Worm (Caenorhabditis elegans) whole organism, young adult: ENCODE results near the gene srh-295.
"Not testable (repeated sequence)": the region's sequence is repeated elsewhere in the genome, so short reads cannot be mapped to it uniquely, and the experiment has no call there.

ENCODE experiments used
- B0019.2 ChIP-seq: fragments of 200-800 bp; sonication (Bioruptor generic); conservative IDR thresholded peaks from 2 replicates; pipeline ENCODE4 v1.3.6; 2022; ENCODE audit warnings: missing genetic modification reagents, missing genetic modification characterization, missing compliant biosample characterization
- C17E4.6 ChIP-seq: fragments of 200-800 bp; sonication (Bioruptor generic); IDR thresholded peaks from 2 replicates; pipeline ENCODE4 v1.3.6; 2022; ENCODE audit warnings: missing genetic modification reagents, missing genetic modification characterization, missing compliant biosample characterization
- D2030.7 ChIP-seq: fragments of 200-800 bp; sonication (Bioruptor generic); IDR thresholded peaks from 2 replicates; pipeline ENCODE4 v1.3.6; 2022; ENCODE audit warnings: missing genetic modification reagents, missing genetic modification characterization, missing compliant biosample characterization
- F33H1.4 ChIP-seq: fragments of 200-800 bp; sonication (Bioruptor generic); IDR thresholded peaks from 2 replicates; pipeline ENCODE4 v1.3.6; 2022; ENCODE audit warnings: missing genetic modification reagents, missing genetic modification characterization, missing compliant biosample characterization
- F39B2.1 ChIP-seq: fragments of 200-800 bp; sonication (Bioruptor generic); IDR thresholded peaks from 2 replicates; pipeline ENCODE4 v1.3.6; 2022; ENCODE audit warnings: missing genetic modification reagents, missing genetic modification characterization, missing compliant biosample characterization
- Y53F4B.3 ChIP-seq: fragments of 200-800 bp; sonication (Bioruptor generic); IDR thresholded peaks from 2 replicates; pipeline ENCODE4 v1.3.6; 2022; ENCODE audit warnings: missing genetic modification reagents, missing genetic modification characterization, missing compliant biosample characterization
- Y53G8AR.9 ChIP-seq: fragments of 200-800 bp; sonication (Bioruptor generic); conservative IDR thresholded peaks from 2 replicates; pipeline ENCODE4 v1.3.6; 2022; ENCODE audit warnings: missing genetic modification reagents, missing genetic modification characterization, missing compliant biosample characterization
- Y56A3A.18 ChIP-seq: fragments of 200-800 bp; sonication (Bioruptor generic); IDR thresholded peaks from 2 replicates; pipeline ENCODE4 v1.3.6; 2022; ENCODE audit warnings: missing genetic modification reagents, missing genetic modification characterization, missing compliant biosample characterization
- Y67H2A.10 ChIP-seq: fragments of 200-800 bp; sonication (Bioruptor generic); conservative IDR thresholded peaks from 2 replicates; pipeline ENCODE4 v1.3.6; 2022; ENCODE audit warnings: missing genetic modification reagents, missing genetic modification characterization, missing compliant biosample characterization
- Y79H2A.3 ChIP-seq: fragments of 200-800 bp; sonication (Bioruptor generic); conservative IDR thresholded peaks from 2 replicates; pipeline ENCODE4 v1.3.6; 2022; ENCODE audit warnings: missing genetic modification reagents, missing genetic modification characterization, missing compliant biosample characterization
- Y95B8A.8 ChIP-seq: fragments of 200-800 bp; sonication (Bioruptor generic); IDR thresholded peaks from 2 replicates; pipeline ENCODE4 v1.3.6; 2022; ENCODE audit warnings: missing genetic modification reagents, missing genetic modification characterization, missing compliant biosample characterization
- aptf-3 ChIP-seq: fragments of 200-800 bp; sonication (Bioruptor generic); IDR thresholded peaks from 2 replicates; pipeline ENCODE4 v1.3.6; 2022; ENCODE audit warnings: missing genetic modification characterization, missing compliant biosample characterization
- atf-7 ChIP-seq: sonication (generic microtip); optimal IDR thresholded peaks from 2 replicates; lab custom pipeline; 2017; ENCODE audit warnings: mild to moderate bottlenecking, missing genetic modification characterization, missing compliant biosample characterization
- attf-6 ChIP-seq: fragments of 200-800 bp; sonication (Bioruptor generic); IDR thresholded peaks from 2 replicates; pipeline ENCODE4 v1.3.6; 2022; ENCODE audit warnings: missing genetic modification reagents, missing genetic modification characterization, missing compliant biosample characterization
- bed-2 ChIP-seq: fragments of 200-800 bp; sonication (Bioruptor generic); IDR thresholded peaks from 2 replicates; pipeline ENCODE4 v1.3.6; 2022; ENCODE audit warnings: missing genetic modification reagents, missing genetic modification characterization, missing compliant biosample characterization
- cebp-1 ChIP-seq, 2 experiments: fragments of 200-800 bp in 1 of 2; sonication (Bioruptor generic) in 1 of 2; sonication (generic microtip) in 1 of 2; IDR thresholded peaks in 1 of 2; optimal IDR thresholded peaks in 1 of 2; 2 replicates each; pipeline versions ENCODE4 v1.3.6 to Lab custom; 2017 to 2022; ENCODE audit warnings: missing compliant biosample characterization in 2 of 2, missing genetic modification characterization in 2 of 2, mild to moderate bottlenecking in 1 of 2, missing genetic modification reagents in 1 of 2, moderate library complexity in 1 of 2
- cebp-2 ChIP-seq: fragments of 200-800 bp; sonication (Bioruptor generic); IDR thresholded peaks from 2 replicates; pipeline ENCODE4 v1.3.6; 2022; ENCODE audit warnings: missing genetic modification characterization, missing compliant biosample characterization
- ceh-100 ChIP-seq: fragments of 200-800 bp; sonication (Bioruptor generic); IDR thresholded peaks from 2 replicates; pipeline ENCODE4 v1.3.6; 2022; ENCODE audit warnings: missing genetic modification reagents, missing genetic modification characterization, missing compliant biosample characterization
- ceh-40 ChIP-seq: fragments of 200-800 bp; sonication (Bioruptor generic); IDR thresholded peaks from 2 replicates; pipeline ENCODE4 v1.3.6; 2022; ENCODE audit warnings: missing genetic modification characterization, missing compliant biosample characterization
- ceh-58 ChIP-seq: fragments of 200-800 bp; sonication (Bioruptor generic); IDR thresholded peaks from 2 replicates; pipeline ENCODE4 v1.3.6; 2022; ENCODE audit warnings: missing genetic modification characterization, missing compliant biosample characterization
- ceh-91 ChIP-seq: fragments of 200-800 bp; sonication (Bioruptor generic); IDR thresholded peaks from 2 replicates; pipeline ENCODE4 v1.3.6; 2022; ENCODE audit warnings: missing genetic modification reagents, missing genetic modification characterization, missing compliant biosample characterization
- dox-1 ChIP-seq: fragments of 200-800 bp; sonication (Bioruptor generic); IDR thresholded peaks from 2 replicates; pipeline ENCODE4 v1.3.6; 2022; ENCODE audit warnings: missing genetic modification reagents, missing genetic modification characterization, missing compliant biosample characterization
- efl-1 ChIP-seq: fragments of 150-350 bp; optimal IDR thresholded peaks from 2 replicates; lab custom pipeline; 2014; ENCODE audit warnings: missing biosample characterization, missing genetic modification reagents, missing genetic modification characterization
- egrh-3 ChIP-seq: fragments of 200-800 bp; sonication (Bioruptor generic); IDR thresholded peaks from 2 replicates; pipeline ENCODE4 v1.3.6; 2022; ENCODE audit warnings: missing genetic modification reagents, missing genetic modification characterization, missing compliant biosample characterization
- ekl-4 ChIP-seq: fragments of 200-800 bp; sonication (Bioruptor generic); IDR thresholded peaks from 2 replicates; pipeline ENCODE4 v1.3.6; 2022; ENCODE audit warnings: missing genetic modification reagents, missing genetic modification characterization, missing compliant biosample characterization
- ets-4 ChIP-seq: fragments of 200-800 bp; sonication (Bioruptor generic); optimal IDR thresholded peaks from 2 replicates; lab custom pipeline; 2018; ENCODE audit warnings: mild to moderate bottlenecking, missing genetic modification characterization, missing compliant biosample characterization
- hlh-26 ChIP-seq: fragments of 200-800 bp; sonication (Bioruptor generic); conservative IDR thresholded peaks from 2 replicates; pipeline ENCODE4 v1.3.6; 2022; ENCODE audit warnings: missing genetic modification reagents, missing genetic modification characterization, missing compliant biosample characterization
- hmg-1.2 ChIP-seq: fragments of 200-800 bp; sonication (Bioruptor generic); IDR thresholded peaks from 2 replicates; pipeline ENCODE4 v1.3.6; 2022; ENCODE audit warnings: missing genetic modification reagents, missing genetic modification characterization, missing compliant biosample characterization
- hsf-1 ChIP-seq: fragments of 200-800 bp; sonication (Bioruptor generic); IDR thresholded peaks from 2 replicates; pipeline ENCODE4 v1.3.6; 2022; ENCODE audit warnings: missing genetic modification reagents, missing genetic modification characterization, missing compliant biosample characterization
- lin-26 ChIP-seq: fragments of 200-800 bp; sonication (Bioruptor generic); IDR thresholded peaks from 2 replicates; pipeline ENCODE4 v1.3.6; 2022; ENCODE audit warnings: missing genetic modification reagents, missing genetic modification characterization, missing compliant biosample characterization
- lsl-1 ChIP-seq: fragments of 200-800 bp; sonication (Bioruptor generic); optimal IDR thresholded peaks from 2 replicates; lab custom pipeline; 2018; ENCODE audit warnings: mild to moderate bottlenecking, missing genetic modification characterization, moderate library complexity, missing compliant biosample characterization
- madf-3 ChIP-seq: fragments of 200-800 bp; sonication (Bioruptor generic); IDR thresholded peaks from 2 replicates; pipeline ENCODE4 v1.3.6; 2022; ENCODE audit warnings: missing genetic modification reagents, missing genetic modification characterization, missing compliant biosample characterization
- madf-6 ChIP-seq: fragments of 200-800 bp; sonication (Bioruptor generic); IDR thresholded peaks from 2 replicates; pipeline ENCODE4 v1.3.6; 2022; ENCODE audit warnings: missing genetic modification reagents, missing genetic modification characterization, missing compliant biosample characterization
- mel-28 ChIP-seq: sonication (generic microtip); optimal IDR thresholded peaks from 2 replicates; lab custom pipeline; 2016; ENCODE audit warnings: borderline replicate concordance, mild to moderate bottlenecking, missing genetic modification characterization, missing compliant biosample characterization
- nfyb-1 ChIP-seq: fragments of 200-800 bp; sonication (Bioruptor generic); IDR thresholded peaks from 2 replicates; pipeline ENCODE4 v1.3.6; 2022; ENCODE audit warnings: missing genetic modification reagents, missing genetic modification characterization, missing compliant biosample characterization
- nhr-80 ChIP-seq: sonication (generic microtip); optimal IDR thresholded peaks from 2 replicates; lab custom pipeline; 2016; ENCODE audit warnings: missing genetic modification characterization, missing compliant biosample characterization
- pbrm-1 ChIP-seq: fragments of 200-800 bp; sonication (Bioruptor generic); IDR thresholded peaks from 2 replicates; pipeline ENCODE4 v1.3.6; 2022; ENCODE audit warnings: missing genetic modification reagents, missing genetic modification characterization, missing compliant biosample characterization
- pha-4 ChIP-seq: fragments of 150-350 bp; sonication (generic microtip); optimal IDR thresholded peaks from 2 replicates; lab custom pipeline; 2014; ENCODE audit warnings: missing biosample characterization, missing genetic modification reagents, missing genetic modification characterization
- rcor-1 ChIP-seq: fragments of 200-800 bp; sonication (Bioruptor generic); IDR thresholded peaks from 2 replicates; pipeline ENCODE4 v1.3.6; 2022; ENCODE audit warnings: missing genetic modification reagents, missing genetic modification characterization, missing compliant biosample characterization
- rpc-1 ChIP-seq, 2 experiments: fragments of 150-350 bp in 1 of 2; sonication (generic microtip) in 1 of 2; optimal IDR thresholded peaks; 2 replicates each; lab custom pipeline; 2014 to 2018; ENCODE audit warnings: missing biosample characterization in 1 of 2, missing genetic modification characterization in 1 of 2, missing genetic modification reagents in 1 of 2, missing genotype in 1 of 2
- tbp1 ChIP-seq: fragments of 200-800 bp; sonication (Bioruptor generic); optimal IDR thresholded peaks from 2 replicates; lab custom pipeline; 2018; ENCODE audit warnings: mild to moderate bottlenecking, missing genetic modification characterization, missing compliant biosample characterization
- ztf-25 ChIP-seq: fragments of 200-800 bp; sonication (Bioruptor generic); IDR thresholded peaks from 2 replicates; pipeline ENCODE4 v1.3.6; 2022; ENCODE audit warnings: missing genetic modification reagents, missing genetic modification characterization, missing compliant biosample characterization
- ztf-28 ChIP-seq: fragments of 200-800 bp; sonication (Bioruptor generic); IDR thresholded peaks from 2 replicates; pipeline ENCODE4 v1.3.6; 2022; ENCODE audit warnings: missing genetic modification reagents, missing genetic modification characterization, missing compliant biosample characterization

Gene srh-295

DNA sequence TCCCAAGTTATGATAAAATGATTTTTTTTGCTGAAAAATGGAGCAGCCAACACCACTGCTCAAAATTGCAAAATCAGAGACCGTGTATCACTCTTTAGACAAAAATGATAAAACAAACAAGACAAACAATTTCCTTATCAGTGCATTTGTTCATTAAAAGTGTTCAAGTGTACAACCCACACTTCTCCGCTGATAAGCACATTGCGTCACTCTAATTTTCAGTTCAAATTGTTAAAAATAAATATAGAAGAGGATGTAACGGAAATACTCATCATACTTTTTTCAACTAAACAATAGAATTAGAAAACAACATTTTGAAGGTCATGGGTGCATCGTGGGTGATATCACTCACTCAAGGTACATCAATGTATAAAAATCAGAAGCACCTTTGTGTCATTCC, 11.8 kb upstream of the srh-295 start, which contains the start of gene nhr-291:
Gene nhr-291 (plus strand): TSS at position 324 of the 400 bp plus-strand sequence.
- TF ChIP-seq pha-4 (tag; lab: Kevin White, UChicago), result peak; percentile 89
- TF ChIP-seq nhr-80 (tag; lab: Kevin White, UChicago), result peak; percentile 93
- no peak for TF ChIP-seq efl-1 (GFP tag; lab: Kevin White, UChicago)
- TF ChIP-seq atf-7 (tag; lab: Kevin White, UChicago), result peak; percentile 18
- no peak for TF ChIP-seq hlh-26 (GFP tag; lab: Robert Waterston, UW)
- TF ChIP-seq ets-4 (GFP tag; lab: Kevin White, UChicago), result peak; percentile 36

DNA sequence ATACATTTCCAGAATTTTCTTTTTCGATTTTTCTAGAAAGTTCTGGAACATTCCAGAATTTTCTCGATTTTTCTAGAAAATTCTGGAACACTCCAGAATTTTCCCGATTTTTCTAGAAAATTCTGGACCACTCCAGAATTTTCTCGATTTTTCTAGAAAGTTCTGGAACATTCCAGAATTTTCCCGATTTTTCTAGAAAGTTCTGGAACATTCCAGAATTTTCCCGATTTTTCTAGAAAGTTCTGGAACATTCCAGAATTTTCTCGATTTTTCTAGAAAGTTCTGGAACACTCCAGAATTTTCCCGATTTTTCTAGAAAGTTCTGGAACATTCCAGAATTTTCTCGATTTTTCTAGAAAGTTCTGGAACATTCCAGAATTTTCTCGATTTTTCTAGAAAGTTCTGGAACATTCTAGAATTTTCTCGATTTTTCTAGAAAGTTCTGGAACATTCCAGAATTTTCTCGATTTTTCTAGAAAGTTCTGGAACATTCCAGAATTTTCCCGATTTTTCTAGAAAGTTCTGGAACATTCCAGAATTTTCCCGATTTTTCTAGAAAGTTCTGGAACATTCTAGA, 9.6 kb upstream of the srh-295 start:
- peak; percentile 69 for TF ChIP-seq Y53F4B.3 (GFP tag; lab: Robert Waterston, UW)
- TF ChIP-seq tbp1 (GFP tag; lab: Kevin White, UChicago), result peak; percentile 9
- peak; percentile 95 for TF ChIP-seq ekl-4 (GFP tag; lab: Robert Waterston, UW)
- TF ChIP-seq aptf-3, result peak; percentile 88
- peak; percentile 86 for TF ChIP-seq nfyb-1 (GFP tag; lab: Robert Waterston, UW)
- TF ChIP-seq lsl-1 (GFP tag; lab: Kevin White, UChicago), result peak; percentile 16
- TF ChIP-seq B0019.2 (GFP tag; lab: Robert Waterston, UW), result peak; percentile 50; the same call in 1 of the 2 replicates
- peak; percentile 87 for TF ChIP-seq rcor-1 (GFP tag; lab: Robert Waterston, UW)
- TF ChIP-seq F33H1.4, result peak; percentile 23; the same call in 1 of the 2 replicates
- TF ChIP-seq madf-3, result peak; percentile 93
- peak; percentile 83; the same call in 1 of the 2 replicates for TF ChIP-seq lin-26 (GFP tag; lab: Robert Waterston, UW)
- TF ChIP-seq mel-28 (tag; lab: Kevin White, UChicago), result peak; percentile 15
- peak; percentile 94 for TF ChIP-seq ceh-58
- TF ChIP-seq ceh-100, result peak; percentile 77
- peak; percentile 85; the same call in 1 of the 2 replicates for TF ChIP-seq D2030.7 (GFP tag; lab: Robert Waterston, UW)
- peak; percentile 82 for TF ChIP-seq attf-6 (GFP tag; lab: Robert Waterston, UW)
- 0 out of 2 replicates have a peak, but pooled peaks have one; percentile 13 for TF ChIP-seq hmg-1.2 (GFP tag; lab: Robert Waterston, UW)
- TF ChIP-seq ztf-25 (GFP tag; lab: Robert Waterston, UW), result peak; percentile 42; the same call in 1 of the 2 replicates
- peak; percentile 99 for TF ChIP-seq hsf-1 (GFP tag; lab: Robert Waterston, UW)
- TF ChIP-seq bed-2 (GFP tag; lab: Robert Waterston, UW), result 0 out of 2 replicates have a peak, but pooled peaks have one; percentile 17
- peak; percentile 83 for TF ChIP-seq Y56A3A.18 (GFP tag; lab: Robert Waterston, UW)
- peak; percentile 95 for TF ChIP-seq ceh-40 (GFP tag; lab: Robert Waterston, UW)
- TF ChIP-seq pbrm-1 (GFP tag; lab: Robert Waterston, UW), result peak; percentile 87
- 0 out of 2 replicates have a peak, but pooled peaks have one; percentile 32 for TF ChIP-seq ceh-91
- peak; percentile 96 for TF ChIP-seq egrh-3
- TF ChIP-seq Y79H2A.3 (GFP tag; lab: Robert Waterston, UW), result peak; percentile 88
- TF ChIP-seq rpc-1 (optimal IDR thresholded peaks at IDR 0.05; lab: Kevin White, UChicago), result peak; percentile 26
- not testable (repeated sequence) for TF ChIP-seq rpc-1, cebp-1 (tag; optimal IDR thresholded peaks at IDR 0.05; lab: Kevin White, UChicago)
- peak; percentile 73; the same call in 1 of the 2 replicates for TF ChIP-seq ztf-28
- TF ChIP-seq F39B2.1 (GFP tag; lab: Robert Waterston, UW), result peak; percentile 79
- TF ChIP-seq Y95B8A.8, result peak; percentile 87; the same call in 1 of the 2 replicates
- peak; percentile 99 for TF ChIP-seq dox-1 (GFP tag; lab: Robert Waterston, UW)
- 0 out of 2 replicates have a peak, but pooled peaks have one; percentile 22 for TF ChIP-seq cebp-2 (GFP tag; lab: Robert Waterston, UW)
- peak; percentile 83 for TF ChIP-seq madf-6 (GFP tag; lab: Robert Waterston, UW)
- peak; percentile 57; the same call in 1 of the 2 replicates for TF ChIP-seq cebp-1 (GFP tag; IDR thresholded peaks at IDR 0.05; lab: Robert Waterston, UW)
- peak; percentile 76; the same call in 1 of the 2 replicates for TF ChIP-seq Y53G8AR.9 (GFP tag; lab: Robert Waterston, UW)
- TF ChIP-seq C17E4.6 (GFP tag; lab: Robert Waterston, UW), result peak; percentile 39; the same call in 1 of the 2 replicates
- 0 out of 2 replicates have a peak, but pooled peaks have one; percentile 47 for TF ChIP-seq Y67H2A.10 (GFP tag; lab: Robert Waterston, UW)
